Fruit fly (Drosophila melanogaster) whole organism, prepupa: ENCODE data around the gene CG6415.

Source experiments
- CG11902 ChIP-seq: fragments of 200-800 bp; sonication (Bioruptor generic); optimal IDR thresholded peaks from 3 replicates; lab custom pipeline; 2016; ENCODE audit warnings: missing biosample characterization, missing genetic modification characterization
- CG3032 ChIP-seq: fragments of 200-800 bp; optimal IDR thresholded peaks from 2 replicates; lab custom pipeline; 2019; ENCODE audit warnings: missing biosample characterization, mild to moderate bottlenecking, missing genetic modification characterization, moderate library complexity
- CG31627 ChIP-seq: fragments of 200-800 bp; sonication (Bioruptor generic); optimal IDR thresholded peaks from 3 replicates; lab custom pipeline; 2016; ENCODE audit warnings: missing biosample characterization, missing genetic modification characterization
- CG8632 ChIP-seq: fragments of 200-800 bp; sonication (Bioruptor generic); optimal IDR thresholded peaks from 3 replicates; lab custom pipeline; 2016; ENCODE audit warnings: missing biosample characterization, missing genetic modification characterization
- Lpt ChIP-seq: fragments of 200-800 bp; sonication (Bioruptor generic); optimal IDR thresholded peaks from 3 replicates; lab custom pipeline; 2016; ENCODE audit warnings: missing biosample characterization, missing genetic modification characterization
- fd59A ChIP-seq: fragments of 200-800 bp; sonication (Bioruptor generic); optimal IDR thresholded peaks from 2 replicates; lab custom pipeline; 2017; ENCODE audit warnings: missing biosample characterization, mild to moderate bottlenecking, missing genetic modification characterization, missing genetic modification reagents
- topi ChIP-seq: fragments of 200-800 bp; sonication (Bioruptor generic); optimal IDR thresholded peaks from 3 replicates; lab custom pipeline; 2016; ENCODE audit warnings: missing biosample characterization, missing genetic modification characterization
- vri ChIP-seq: fragments of 200-800 bp; sonication (Bioruptor generic); optimal IDR thresholded peaks from 3 replicates; lab custom pipeline; 2016; ENCODE audit warnings: missing biosample characterization, mild to moderate bottlenecking, missing genetic modification characterization

DNA sequence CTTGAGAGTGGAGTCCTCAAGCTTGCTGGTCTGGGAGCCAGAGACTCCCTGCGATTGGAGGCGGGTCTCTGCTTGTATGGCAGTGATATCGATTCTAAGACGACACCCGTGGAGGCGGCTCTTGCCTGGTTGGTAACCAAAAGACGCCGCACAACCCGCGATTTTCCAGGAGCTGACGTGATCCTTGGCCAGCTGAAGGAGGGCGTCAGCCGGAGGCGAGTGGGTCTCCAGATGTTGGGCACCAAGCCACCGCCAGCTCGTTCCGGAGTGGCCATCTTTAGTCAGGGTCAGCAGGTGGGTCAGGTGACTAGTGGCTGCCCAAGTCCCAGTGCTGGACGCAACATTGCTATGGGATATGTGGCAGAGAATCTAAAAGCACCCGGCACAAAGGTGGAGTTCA, 1.0 kb downstream of the CG6415 start:
- TF ChIP-seq fd59A (GFP tag; lab: Kevin White, UChicago) (no peak), topi (GFP tag; lab: Kevin White, UChicago) (no peak), Lpt (GFP tag; lab: Kevin White, UChicago) (no peak), CG8632 (GFP tag; lab: Kevin White, UChicago) (no peak), vri (GFP tag; lab: Kevin White, UChicago) (no peak), CG3032 (no peak), CG31627 (GFP tag; lab: Kevin White, UChicago) (no peak), CG11902 (GFP tag; lab: Kevin White, UChicago) (no peak)
